Worm (Caenorhabditis elegans) whole organism, L2 larva: ENCODE measurements around the gene M60.7.
A peak's percentile ranks its signal among the peaks of the same experiment; 100 is the strongest.

ENCODE experiments used
- F13H6.1 ChIP-seq: sonication (generic microtip); optimal IDR thresholded peaks from 2 replicates; lab custom pipeline; 2016; ENCODE audit warnings: missing genetic modification characterization, missing compliant biosample characterization
- ZK546.5 ChIP-seq: sonication (generic microtip); optimal IDR thresholded peaks from 2 replicates; lab custom pipeline; 2017; ENCODE audit warnings: missing biosample characterization, missing genetic modification characterization
- ama-1 ChIP-seq: fragments of 150-350 bp; optimal IDR thresholded peaks from 2 replicates; lab custom pipeline; 2018; ENCODE audit warnings: inconsistent platforms
- blmp-1 ChIP-seq: sonication (generic microtip); optimal IDR thresholded peaks from 2 replicates; lab custom pipeline; 2017; ENCODE audit warnings: missing genetic modification characterization, mild to moderate bottlenecking, missing compliant biosample characterization, antibody characterized with exemption, moderate library complexity; ENCODE audit not compliant: insufficient read depth
- crh-2 ChIP-seq: sonication (generic microtip); optimal IDR thresholded peaks from 2 replicates; lab custom pipeline; 2017; ENCODE audit warnings: missing biosample characterization, missing genetic modification characterization
- dmd-4 ChIP-seq: sonication (generic microtip); optimal IDR thresholded peaks from 2 replicates; lab custom pipeline; 2017; ENCODE audit warnings: missing biosample characterization, missing genetic modification characterization
- egl-27 ChIP-seq: sonication (generic microtip); optimal IDR thresholded peaks from 3 replicates; lab custom pipeline; 2017; ENCODE audit warnings: missing biosample characterization, missing genetic modification reagents, missing genetic modification characterization
- fos-1 ChIP-seq: fragments of 150-350 bp; optimal IDR thresholded peaks from 2 replicates; lab custom pipeline; 2014; ENCODE audit warnings: missing biosample characterization, missing genetic modification characterization
- gmeb-1 ChIP-seq: fragments of 150-350 bp; optimal IDR thresholded peaks from 2 replicates; lab custom pipeline; 2014; ENCODE audit warnings: missing biosample characterization, missing genetic modification characterization
- lsy-2 ChIP-seq, 2 experiments: fragments of 150-350 bp in 1 of 2; sonication (generic microtip) in 1 of 2; optimal IDR thresholded peaks; 2 replicates each; lab custom pipeline; 2014 to 2017; ENCODE audit warnings: missing biosample characterization in 2 of 2, missing genetic modification characterization in 2 of 2
- nhr-129 ChIP-seq: fragments of 150-350 bp; optimal IDR thresholded peaks from 2 replicates; lab custom pipeline; 2014; ENCODE audit warnings: missing biosample characterization, missing genetic modification characterization
- nhr-6 ChIP-seq: fragments of 150-350 bp; optimal IDR thresholded peaks from 2 replicates; lab custom pipeline; 2014; ENCODE audit warnings: missing biosample characterization, missing genetic modification characterization
- sma-3 ChIP-seq: sonication (generic microtip); optimal IDR thresholded peaks from 2 replicates; lab custom pipeline; 2016; ENCODE audit warnings: missing genetic modification reagents, missing genetic modification characterization, missing compliant biosample characterization
- sma-9 ChIP-seq, 2 experiments: fragments of 150-350 bp in 1 of 2; sonication (generic microtip) in 1 of 2; optimal IDR thresholded peaks; 2 replicates each; lab custom pipeline; 2014 to 2016; ENCODE audit warnings: missing genetic modification characterization in 2 of 2, mild to moderate bottlenecking in 1 of 2, missing biosample characterization in 1 of 2, missing compliant biosample characterization in 1 of 2, missing genetic modification reagents in 1 of 2, moderate library complexity in 1 of 2
- snpc-4 ChIP-seq: fragments of 150-350 bp; optimal IDR thresholded peaks from 2 replicates; lab custom pipeline; 2014; ENCODE audit warnings: missing biosample characterization, missing genetic modification characterization
- unc-55 ChIP-seq: fragments of 150-350 bp; sonication (generic microtip); optimal IDR thresholded peaks from 3 replicates; lab custom pipeline; 2014; ENCODE audit warnings: missing biosample characterization, missing genetic modification reagents, missing genetic modification characterization

The M60.7 gene

ce11 chrX:8210999-8211398 is 50.0 kb downstream of the M60.7 start, which contains the start of gene cdd-1:
cdd-1 (minus strand) TSS chrX:8211149.
- TF ChIP-seq ama-1 (lab: Kevin White, UChicago) = peak; percentile 19
- TF ChIP-seq F13H6.1 (tag; lab: Kevin White, UChicago) = peak; percentile 43
- TF ChIP-seq sma-9 (GFP tag; optimal IDR thresholded peaks at IDR 0.05; lab: Kevin White, UChicago) = peak; percentile 66
- TF ChIP-seq sma-9 (tag; optimal IDR thresholded peaks at IDR 0.05; lab: Kevin White, UChicago) = no peak
- peak; percentile 2 for TF ChIP-seq blmp-1 (tag; lab: Kevin White, UChicago)
- no peak for TF ChIP-seq nhr-6 (tag; lab: Kevin White, UChicago)
- peak; percentile 43 for TF ChIP-seq gmeb-1 (tag; lab: Kevin White, UChicago)
- TF ChIP-seq egl-27 = no peak
- TF ChIP-seq ZK546.5 (tag; lab: Kevin White, UChicago) = no peak
- TF ChIP-seq fos-1 (tag; lab: Kevin White, UChicago) = peak; percentile 60
- TF ChIP-seq unc-55 (GFP tag; lab: Kevin White, UChicago) = no peak
- TF ChIP-seq crh-2 (tag; lab: Kevin White, UChicago) = peak; percentile 79
- peak; percentile 44 for TF ChIP-seq sma-3 (GFP tag; lab: Kevin White, UChicago)
- TF ChIP-seq dmd-4 (tag; lab: Kevin White, UChicago) = no peak
- TF ChIP-seq snpc-4 = no peak
- TF ChIP-seq nhr-129 (tag; lab: Kevin White, UChicago) = peak; percentile 4
- peak in 1 of 2 experiments; percentile 14 for TF ChIP-seq lsy-2 (tag; optimal IDR thresholded peaks at IDR 0.05; lab: Kevin White, UChicago)
